Fruit fly (Drosophila melanogaster) whole organism, embryonic: ENCODE results near the gene CG43954.

Experiments
- B-H1 ChIP-seq: fragments of 200-800 bp; sonication (Bioruptor generic); IDR thresholded peaks from 3 replicates; pipeline ENCODE4 v1.3.6; 2022; ENCODE audit warnings: missing biosample characterization, missing genetic modification characterization
- CG43689 ChIP-seq: fragments of 200-800 bp; sonication (Bioruptor generic); IDR thresholded peaks from 2 replicates; pipeline ENCODE4 v1.3.6; 2022; ENCODE audit warnings: missing biosample characterization, missing genetic modification characterization

DNA sequence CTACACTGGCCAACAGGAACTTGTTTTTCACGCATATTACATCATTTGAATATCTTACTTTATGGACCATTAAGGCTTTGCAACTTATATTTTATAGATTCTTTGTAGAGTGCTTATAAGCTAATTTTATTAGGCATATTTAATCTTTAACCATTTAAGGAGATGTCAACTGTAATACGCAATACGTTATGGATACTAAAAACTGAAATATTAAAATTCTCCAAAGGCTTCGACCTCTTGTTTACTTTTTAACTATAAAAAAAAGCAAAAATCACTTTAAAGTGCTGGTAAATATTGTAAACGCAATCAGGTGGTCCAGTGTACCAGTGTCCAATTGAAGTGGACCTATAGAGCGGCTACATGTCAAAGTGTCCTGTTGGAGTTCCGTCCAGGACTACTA lies 54.5 kb downstream of the CG43954 start:
- TF ChIP-seq CG43689 (no peak), B-H1 (GFP tag; lab: Robert Waterston, UW) (no peak)
